Fruit fly (Drosophila melanogaster) whole organism, embryonic: ENCODE results near the gene CG15728.

Experiments used
- CG11504 ChIP-seq: fragments of 200-800 bp; sonication (Bioruptor generic); optimal IDR thresholded peaks from 3 replicates; lab custom pipeline; 2019; ENCODE audit warnings: missing biosample characterization, mild to moderate bottlenecking, missing genetic modification characterization, moderate library complexity
- CG11560 ChIP-seq: fragments of 200-800 bp; sonication (Bioruptor generic); IDR thresholded peaks from 3 replicates; pipeline ENCODE4 v1.3.6; 2022; ENCODE audit warnings: missing biosample characterization, missing genetic modification characterization
- CG11696 ChIP-seq: fragments of 200-800 bp; sonication (Bioruptor generic); IDR thresholded peaks from 2 replicates; pipeline ENCODE4 v1.3.6; 2022; ENCODE audit warnings: missing biosample characterization, missing genetic modification characterization
- CG12299 ChIP-seq: fragments of 200-800 bp; sonication (Bioruptor generic); optimal IDR thresholded peaks from 2 replicates; lab custom pipeline; 2018; ENCODE audit warnings: missing biosample characterization, mild to moderate bottlenecking, missing genetic modification characterization
- CG1603 ChIP-seq: fragments of 200-800 bp; sonication (Bioruptor generic); optimal IDR thresholded peaks from 2 replicates; lab custom pipeline; 2019; ENCODE audit warnings: missing biosample characterization, mild to moderate bottlenecking, missing genetic modification characterization, moderate library complexity
- CG17802 ChIP-seq: fragments of 200-800 bp; sonication (Bioruptor generic); optimal IDR thresholded peaks from 2 replicates; lab custom pipeline; 2018; ENCODE audit warnings: missing biosample characterization, mild to moderate bottlenecking, missing genetic modification characterization, moderate library complexity
- CG2202 ChIP-seq: fragments of 200-800 bp; sonication (Bioruptor generic); optimal IDR thresholded peaks from 2 replicates; lab custom pipeline; 2018; ENCODE audit warnings: missing biosample characterization, mild to moderate bottlenecking, missing genetic modification characterization
- CG3163 ChIP-seq: fragments of 200-800 bp; sonication (Bioruptor generic); optimal IDR thresholded peaks from 3 replicates; lab custom pipeline; 2016; ENCODE audit warnings: missing biosample characterization, missing genetic modification characterization
- CG42726 ChIP-seq: fragments of 200-800 bp; sonication (Bioruptor generic); IDR thresholded peaks from 2 replicates; pipeline ENCODE4 v1.3.6; 2022; ENCODE audit warnings: missing biosample characterization, missing genetic modification characterization; ENCODE audit not compliant: partially characterized antibody
- CG7745 ChIP-seq: fragments of 200-800 bp; sonication (Bioruptor generic); optimal IDR thresholded peaks from 2 replicates; lab custom pipeline; 2018; ENCODE audit warnings: missing biosample characterization, mild to moderate bottlenecking, missing genetic modification characterization, moderate library complexity
- CG9932 ChIP-seq: fragments of 200-800 bp; sonication (Bioruptor generic); IDR thresholded peaks from 2 replicates; pipeline ENCODE4 v1.3.6; 2022; ENCODE audit warnings: missing biosample characterization, missing genetic modification characterization
- Dbx ChIP-seq: fragments of 200-800 bp; sonication (Bioruptor generic); IDR thresholded peaks from 3 replicates; pipeline ENCODE4 v1.3.6; 2022; ENCODE audit warnings: missing biosample characterization, missing genetic modification characterization
- Dp ChIP-seq: fragments of 200-800 bp; sonication (Bioruptor generic); optimal IDR thresholded peaks from 2 replicates; lab custom pipeline; 2018; ENCODE audit warnings: missing biosample characterization, mild to moderate bottlenecking, missing genetic modification characterization, moderate library complexity
- Dref ChIP-seq: fragments of 200-800 bp; sonication (Bioruptor generic); IDR thresholded peaks from 2 replicates; pipeline ENCODE4 v1.3.6; 2022; ENCODE audit warnings: missing biosample characterization, missing genetic modification characterization
- Fer2 ChIP-seq: fragments of 200-800 bp; sonication (Bioruptor generic); optimal IDR thresholded peaks from 2 replicates; lab custom pipeline; 2018; ENCODE audit warnings: missing biosample characterization, mild to moderate bottlenecking, missing genetic modification characterization, moderate library complexity
- HLH4C ChIP-seq: fragments of 200-800 bp; sonication (Bioruptor generic); IDR thresholded peaks from 3 replicates; pipeline ENCODE4 v1.3.6; 2022; ENCODE audit warnings: missing biosample characterization, missing genetic modification characterization; ENCODE audit not compliant: partially characterized antibody
- HmgD ChIP-seq: fragments of 200-800 bp; sonication (Bioruptor generic); optimal IDR thresholded peaks from 3 replicates; lab custom pipeline; 2016; ENCODE audit warnings: missing biosample characterization, missing genetic modification characterization
- Lhr ChIP-seq: fragments of 200-800 bp; sonication (Bioruptor generic); optimal IDR thresholded peaks from 3 replicates; lab custom pipeline; 2017; ENCODE audit warnings: mild to moderate bottlenecking, missing biosample characterization, missing genetic modification reagents, missing genetic modification characterization
- Meics ChIP-seq: fragments of 200-800 bp; sonication (Bioruptor generic); optimal IDR thresholded peaks from 2 replicates; lab custom pipeline; 2017; ENCODE audit warnings: missing biosample characterization, mild to moderate bottlenecking, missing genetic modification characterization
- NFAT ChIP-seq: fragments of 200-800 bp; sonication (Bioruptor generic); IDR thresholded peaks from 2 replicates; pipeline ENCODE4 v1.3.6; 2022; ENCODE audit warnings: missing biosample characterization, missing genetic modification characterization
- Neu2 ChIP-seq: fragments of 200-800 bp; sonication (Bioruptor generic); optimal IDR thresholded peaks from 3 replicates; lab custom pipeline; 2016; ENCODE audit warnings: missing biosample characterization, missing genetic modification characterization, borderline replicate concordance
- Nf-YB ChIP-seq: fragments of 200-800 bp; sonication (Bioruptor generic); optimal IDR thresholded peaks from 3 replicates; lab custom pipeline; 2019; ENCODE audit warnings: missing biosample characterization, mild to moderate bottlenecking, missing genetic modification characterization, moderate library complexity
- Nf-YC ChIP-seq: fragments of 200-800 bp; optimal IDR thresholded peaks from 3 replicates; lab custom pipeline; 2019; ENCODE audit warnings: missing biosample characterization, mild to moderate bottlenecking, missing genetic modification characterization, moderate library complexity
- PHDP ChIP-seq: fragments of 200-800 bp; sonication (Bioruptor generic); optimal IDR thresholded peaks from 3 replicates; lab custom pipeline; 2018; ENCODE audit warnings: missing biosample characterization, mild to moderate bottlenecking, missing genetic modification characterization, moderate library complexity
- Pdp1 ChIP-seq, 2 experiments: fragments of 200-800 bp; sonication (Bioruptor generic); optimal IDR thresholded peaks; 3 replicates each; lab custom pipeline; 2016; ENCODE audit warnings: missing biosample characterization in 2 of 2, missing genetic modification characterization in 2 of 2, mild to moderate bottlenecking in 1 of 2, moderate library complexity in 1 of 2
- Sin3A ChIP-seq: fragments of >200 bp; optimal IDR thresholded peaks from 2 replicates; lab custom pipeline; 2018
- Sry-δ ChIP-seq: fragments of 200-800 bp; sonication (Bioruptor generic); optimal IDR thresholded peaks from 2 replicates; lab custom pipeline; 2016; ENCODE audit warnings: missing biosample characterization, missing genetic modification characterization
- amos ChIP-seq: fragments of 200-800 bp; sonication (Bioruptor generic); IDR thresholded peaks from 2 replicates; pipeline ENCODE4 v1.3.6; 2022; ENCODE audit warnings: missing biosample characterization, missing genetic modification characterization; ENCODE audit not compliant: partially characterized antibody
- ato ChIP-seq: fragments of 200-800 bp; sonication (Bioruptor generic); IDR thresholded peaks from 2 replicates; pipeline ENCODE4 v1.3.6; 2022; ENCODE audit warnings: missing biosample characterization, missing genetic modification characterization; ENCODE audit not compliant: partially characterized antibody
- cad ChIP-seq: fragments of >200 bp; optimal IDR thresholded peaks from 2 replicates; lab custom pipeline; 2017; ENCODE audit warnings: missing biosample characterization, missing genetic modification characterization
- disco-r ChIP-seq: fragments of 200-800 bp; sonication (Bioruptor generic); optimal IDR thresholded peaks from 2 replicates; lab custom pipeline; 2016; ENCODE audit warnings: missing biosample characterization, missing genetic modification characterization
- en ChIP-seq: fragments of 200-800 bp; sonication (Bioruptor generic); optimal IDR thresholded peaks from 2 replicates; lab custom pipeline; 2016; ENCODE audit warnings: missing biosample characterization, missing genetic modification characterization
- fd3F ChIP-seq: fragments of 200-800 bp; sonication (Bioruptor generic); optimal IDR thresholded peaks from 2 replicates; lab custom pipeline; 2018; ENCODE audit warnings: missing biosample characterization, mild to moderate bottlenecking, missing genetic modification characterization, moderate library complexity
- gcm2 ChIP-seq: fragments of 200-800 bp; sonication (Bioruptor generic); optimal IDR thresholded peaks from 2 replicates; lab custom pipeline; 2016; ENCODE audit warnings: missing biosample characterization, missing genetic modification characterization
- gro ChIP-seq: fragments of 200-800 bp; sonication (Bioruptor generic); optimal IDR thresholded peaks from 2 replicates; lab custom pipeline; 2016; ENCODE audit warnings: missing biosample characterization, missing genetic modification characterization
- knrl ChIP-seq: fragments of 200-800 bp; sonication (Bioruptor generic); IDR thresholded peaks from 3 replicates; pipeline ENCODE4 v1.3.6; 2022; ENCODE audit warnings: missing biosample characterization, missing genetic modification characterization; ENCODE audit not compliant: partially characterized antibody
- lilli ChIP-seq: fragments of 200-800 bp; sonication (Bioruptor generic); optimal IDR thresholded peaks from 3 replicates; lab custom pipeline; 2016; ENCODE audit warnings: missing biosample characterization, missing genetic modification characterization
- maf-S ChIP-seq: fragments of 200-800 bp; sonication (Bioruptor generic); optimal IDR thresholded peaks from 2 replicates; lab custom pipeline; 2016; ENCODE audit warnings: missing biosample characterization, missing genetic modification characterization
- mirr ChIP-seq: fragments of 200-800 bp; sonication (Bioruptor generic); optimal IDR thresholded peaks from 3 replicates; lab custom pipeline; 2018; ENCODE audit warnings: missing biosample characterization, mild to moderate bottlenecking, missing genetic modification characterization
- nerfin-1 ChIP-seq: fragments of 200-800 bp; sonication (Bioruptor generic); optimal IDR thresholded peaks from 3 replicates; lab custom pipeline; 2019; ENCODE audit warnings: missing biosample characterization, mild to moderate bottlenecking, missing genetic modification characterization, moderate library complexity
- nmo ChIP-seq: fragments of 200-800 bp; sonication (Bioruptor generic); optimal IDR thresholded peaks from 2 replicates; lab custom pipeline; 2018; ENCODE audit warnings: missing biosample characterization, mild to moderate bottlenecking, missing genetic modification characterization, moderate library complexity
- pb ChIP-seq: fragments of 200-800 bp; sonication (Bioruptor generic); optimal IDR thresholded peaks from 3 replicates; lab custom pipeline; 2016; ENCODE audit warnings: missing biosample characterization, missing genetic modification characterization
- phol ChIP-seq: fragments of 200-800 bp; sonication (Bioruptor generic); optimal IDR thresholded peaks from 3 replicates; lab custom pipeline; 2018; ENCODE audit warnings: missing biosample characterization, mild to moderate bottlenecking, missing genetic modification characterization, moderate library complexity
- sens ChIP-seq: fragments of 200-800 bp; sonication (Bioruptor generic); peaks from one replicate; lab custom pipeline; 2016; ENCODE audit warnings: missing biosample characterization, missing genetic modification characterization
- so ChIP-seq: fragments of 200-800 bp; sonication (Bioruptor generic); IDR thresholded peaks from 3 replicates; pipeline ENCODE4 v1.3.6; 2022; ENCODE audit warnings: missing biosample characterization, missing genetic modification characterization
- sqz ChIP-seq: fragments of 200-800 bp; sonication (Bioruptor generic); optimal IDR thresholded peaks from 3 replicates; lab custom pipeline; 2018; ENCODE audit warnings: missing biosample characterization, mild to moderate bottlenecking, missing genetic modification characterization
- stwl ChIP-seq: fragments of 200-800 bp; sonication (Bioruptor generic); optimal IDR thresholded peaks from 3 replicates; lab custom pipeline; 2018; ENCODE audit warnings: missing biosample characterization, mild to moderate bottlenecking, missing genetic modification characterization, moderate library complexity
- trem ChIP-seq: fragments of 200-800 bp; optimal IDR thresholded peaks from 3 replicates; lab custom pipeline; 2019; ENCODE audit warnings: missing biosample characterization, mild to moderate bottlenecking, missing genetic modification characterization, moderate library complexity
- zfh1 ChIP-seq: fragments of 200-800 bp; sonication (Bioruptor generic); IDR thresholded peaks from 3 replicates; pipeline ENCODE4 v1.3.6; 2022; ENCODE audit warnings: missing biosample characterization, missing genetic modification characterization

The CG15728 gene

dm6 chrX:12658999-12659560 lies 35.0 kb downstream of the CG15728 start, which contains the start of gene Tis11:
TSS of gene Tis11 (plus strand) at chrX:12659415.
- TF ChIP-seq Sin3A (peak; percentile 88), fd3F (GFP tag; lab: Kevin White, UChicago) (no peak), Pdp1 (GFP tag; optimal IDR thresholded peaks at IDR 0.05; lab: Kevin White, UChicago) (peak in 1 of 2 experiments; percentile 37), Neu2 (GFP tag; lab: Kevin White, UChicago) (no peak), phol (tag; lab: Kevin White, UChicago) (peak; percentile 39), CG7745 (tag; lab: Kevin White, UChicago) (peak; percentile 23), CG11696 (GFP tag; lab: Robert Waterston, UW) (peak; percentile 23; the same call in 1 of the 2 replicates), HLH4C (peak; percentile 56; the same call in 1 of the 3 replicates), CG17802 (tag; lab: Kevin White, UChicago) (no peak), nerfin-1 (tag; lab: Kevin White, UChicago) (no peak), cad (peak; percentile 25), HmgD (GFP tag; lab: Kevin White, UChicago) (peak; percentile 62), gro (GFP tag; lab: Kevin White, UChicago) (no peak), disco-r (GFP tag; lab: Kevin White, UChicago) (no peak), CG1603 (peak; percentile 55), NFAT (GFP tag; lab: Robert Waterston, UW) (peak; percentile 49), CG11560 (peak; percentile 70; the same call in 2 of the 3 replicates), en (GFP tag; lab: Kevin White, UChicago) (no peak), Nf-YC (tag; lab: Kevin White, UChicago) (peak; percentile 3), sens (peak; percentile 80), Meics (peak; percentile 25), ato (peak; percentile 57), lilli (no peak), mirr (GFP tag; lab: Kevin White, UChicago) (peak; percentile 1), CG42726 (peak; percentile 69; the same call in 1 of the 2 replicates), so (GFP tag; lab: Robert Waterston, UW) (peak; percentile 55; the same call in 1 of the 3 replicates), stwl (peak; percentile 18), gcm2 (GFP tag; lab: Kevin White, UChicago) (peak; percentile 9), CG3163 (peak; percentile 0), Nf-YB (peak; percentile 13), sqz (GFP tag; lab: Kevin White, UChicago) (peak; percentile 25), CG12299 (tag; lab: Kevin White, UChicago) (peak; percentile 29), Sry-δ (GFP tag; lab: Kevin White, UChicago) (peak; percentile 69), nmo (GFP tag; lab: Kevin White, UChicago) (peak; percentile 27), maf-S (no peak), trem (peak; percentile 59), Dref (GFP tag; lab: Robert Waterston, UW) (peak; percentile 50), PHDP (tag; lab: Kevin White, UChicago) (peak; percentile 22), zfh1 (GFP tag; lab: Robert Waterston, UW) (0 out of 3 replicates have a peak, but pooled peaks have one; percentile 38), amos (peak; percentile 40; the same call in 1 of the 2 replicates), CG11504 (peak; percentile 14), Dbx (GFP tag; lab: Robert Waterston, UW) (0 out of 3 replicates have a peak, but pooled peaks have one; percentile 28), knrl (GFP tag; lab: Robert Waterston, UW) (peak; percentile 47; the same call in 1 of the 3 replicates), Lhr (GFP tag; lab: Kevin White, UChicago) (peak; percentile 93), Dp (GFP tag; lab: Kevin White, UChicago) (peak; percentile 83), CG2202 (tag; lab: Kevin White, UChicago) (no peak), Fer2 (no peak), pb (GFP tag; lab: Kevin White, UChicago) (no peak), CG9932 (peak; percentile 18; the same call in 1 of the 2 replicates)
